Worm (Caenorhabditis elegans) whole organism, midembryonic: Measurements from ENCODE around the gene ragc-1.

ENCODE experiments used
- med-1 ChIP-seq: sonication (generic microtip); optimal IDR thresholded peaks from 2 replicates; lab custom pipeline; 2017; ENCODE audit warnings: missing genetic modification characterization, mild to moderate bottlenecking, missing compliant biosample characterization, antibody characterized with exemption, missing genetic modification reagents; ENCODE audit not compliant: insufficient read depth
- ref-1 ChIP-seq: fragments of 200-800 bp; sonication (Bioruptor generic); conservative IDR thresholded peaks from 2 replicates; pipeline ENCODE4 v1.3.6; 2022; ENCODE audit warnings: missing genetic modification reagents, missing genetic modification characterization, missing compliant biosample characterization
- tab-1 ChIP-seq: fragments of 200-800 bp; sonication (Bioruptor generic); IDR thresholded peaks from 2 replicates; pipeline ENCODE4 v1.3.6; 2022; ENCODE audit warnings: missing genetic modification characterization, missing compliant biosample characterization

DNA sequence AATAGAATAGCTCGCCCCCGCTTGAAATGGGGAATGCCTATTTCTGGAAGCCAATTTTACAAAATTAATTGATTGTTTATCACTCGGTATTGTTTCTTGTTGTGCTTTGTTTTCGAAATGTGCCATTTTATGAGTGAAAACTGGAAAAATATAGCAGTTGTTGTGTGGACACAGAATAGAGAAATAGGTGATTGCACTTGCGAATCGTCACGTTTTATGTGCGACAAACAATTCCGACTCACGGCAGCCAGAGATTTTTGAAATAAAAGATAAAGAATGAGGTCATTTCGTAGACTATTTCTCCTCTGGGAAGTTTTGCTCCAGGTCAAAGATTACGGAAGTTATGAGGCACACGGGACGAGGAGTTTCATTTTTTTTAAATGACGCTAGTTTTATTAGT lies 42.2 kb upstream of the ragc-1 start:
- TF ChIP-seq med-1, result no peak
- no peak for TF ChIP-seq tab-1 (GFP tag; lab: Robert Waterston, UW)
- TF ChIP-seq ref-1 (GFP tag; lab: Robert Waterston, UW), result no peak
